Fruit fly (Drosophila melanogaster) whole organism, wandering third instar larva: ENCODE results near the gene CG34282.

Experiments
- Abd-B ChIP-seq: fragments of >200 bp; optimal IDR thresholded peaks from 2 replicates; lab custom pipeline; 2017; ENCODE audit warnings: missing biosample characterization, missing genetic modification characterization
- CG32264 ChIP-seq: fragments of 200-800 bp; sonication (Bioruptor generic); optimal IDR thresholded peaks from 2 replicates; lab custom pipeline; 2016; ENCODE audit warnings: missing biosample characterization, missing genetic modification characterization
- CG9705 ChIP-seq: fragments of 200-800 bp; sonication (Bioruptor generic); optimal IDR thresholded peaks from 2 replicates; lab custom pipeline; 2018; ENCODE audit warnings: missing biosample characterization, mild to moderate bottlenecking, missing genetic modification characterization
- CrebA ChIP-seq: fragments of 200-800 bp; sonication (Bioruptor generic); optimal IDR thresholded peaks from 2 replicates; lab custom pipeline; 2016; ENCODE audit warnings: missing biosample characterization, mild to moderate bottlenecking, missing genetic modification characterization, borderline replicate concordance
- Dfd ChIP-seq: fragments of >200 bp; optimal IDR thresholded peaks from 2 replicates; lab custom pipeline; 2017; ENCODE audit warnings: missing biosample characterization, missing genetic modification characterization
- Dif ChIP-seq: fragments of 200-275, 200-300 bp; sonication (Bioruptor generic); optimal IDR thresholded peaks from 2 replicates; lab custom pipeline; 2018; ENCODE audit warnings: missing biosample characterization, missing genetic modification characterization; ENCODE audit not compliant: partially characterized antibody
- GATAd ChIP-seq: sonication (Bioruptor generic); optimal IDR thresholded peaks from 2 replicates; lab custom pipeline; 2016; ENCODE audit warnings: missing biosample characterization, missing genetic modification characterization
- HLH106 ChIP-seq: fragments of 200-800 bp; optimal IDR thresholded peaks from 3 replicates; lab custom pipeline; 2019; ENCODE audit warnings: missing biosample characterization, mild to moderate bottlenecking, missing genetic modification characterization, moderate library complexity
- Hnf4 ChIP-seq: fragments of 200-800 bp; sonication (Bioruptor generic); optimal IDR thresholded peaks from 2 replicates; lab custom pipeline; 2016; ENCODE audit warnings: missing biosample characterization, mild to moderate bottlenecking, missing genetic modification characterization
- Hr78 ChIP-seq: fragments of >200 bp; optimal IDR thresholded peaks from 2 replicates; lab custom pipeline; 2017; ENCODE audit warnings: missing biosample characterization, missing genetic modification characterization
- Hr83 ChIP-seq: fragments of 200-300 bp; sonication (Bioruptor generic); optimal IDR thresholded peaks from 2 replicates; lab custom pipeline; 2016; ENCODE audit warnings: missing biosample characterization, mild to moderate bottlenecking, missing genetic modification characterization, moderate library complexity; ENCODE audit not compliant: poor library complexity, severe bottlenecking
- Jra ChIP-seq: sonication (Bioruptor generic); optimal IDR thresholded peaks from 2 replicates; lab custom pipeline; 2016; ENCODE audit warnings: missing biosample characterization, missing genetic modification characterization
- Mio ChIP-seq: sonication (Bioruptor generic); optimal IDR thresholded peaks from 2 replicates; lab custom pipeline; 2016; ENCODE audit warnings: missing biosample characterization, missing genetic modification characterization
- Myc ChIP-seq: fragments of >200 bp; optimal IDR thresholded peaks from 2 replicates; lab custom pipeline; 2017
- N ChIP-seq: fragments of >200 bp; optimal IDR thresholded peaks from 2 replicates; lab custom pipeline; 2018; ENCODE audit warnings: missing biosample characterization, missing external identifiers, missing genetic modification characterization
- OdsH ChIP-seq: fragments of 200-800 bp; sonication (Bioruptor generic); optimal IDR thresholded peaks from 2 replicates; lab custom pipeline; 2016; ENCODE audit warnings: missing biosample characterization, mild to moderate bottlenecking, missing genetic modification characterization
- Rel ChIP-seq, 2 experiments: fragments of 200-800 bp; sonication (Bioruptor generic) in 1 of 2; optimal IDR thresholded peaks; 2 replicates in 1 of 2; 3 replicates in 1 of 2; lab custom pipeline; 2016 to 2019; ENCODE audit warnings: mild to moderate bottlenecking in 2 of 2, missing biosample characterization in 2 of 2, missing genetic modification characterization in 2 of 2, moderate library complexity in 1 of 2
- Sp1 ChIP-seq: fragments of 200-800 bp; sonication (Bioruptor generic); optimal IDR thresholded peaks from 3 replicates; lab custom pipeline; 2019; ENCODE audit warnings: missing biosample characterization, mild to moderate bottlenecking, missing genetic modification characterization, moderate library complexity
- Vsx2 ChIP-seq: fragments of 200-300, 225-300 bp; sonication (Bioruptor generic); optimal IDR thresholded peaks from 2 replicates; lab custom pipeline; 2018; ENCODE audit warnings: missing biosample characterization, missing genetic modification characterization; ENCODE audit not compliant: partially characterized antibody
- br ChIP-seq: fragments of 200-800 bp; sonication (Bioruptor generic); optimal IDR thresholded peaks from 2 replicates; lab custom pipeline; 2016; ENCODE audit warnings: missing biosample characterization, missing genetic modification characterization
- brk ChIP-seq: fragments of 200-800 bp; sonication (Bioruptor generic); optimal IDR thresholded peaks from 2 replicates; lab custom pipeline; 2016; ENCODE audit warnings: missing biosample characterization, mild to moderate bottlenecking, missing genetic modification characterization
- dl ChIP-seq, 2 experiments: fragments of 175-275, 200-275 bp in 1 of 2; fragments of 200-275 bp in 1 of 2; sonication (Bioruptor generic); optimal IDR thresholded peaks; lab custom pipeline; 2018; ENCODE audit warnings: mild to moderate bottlenecking in 2 of 2, missing biosample characterization in 2 of 2, missing genetic modification characterization in 2 of 2, moderate library complexity in 2 of 2; ENCODE audit not compliant: partially characterized antibody in 2 of 2, insufficient read depth in 1 of 2
- dmrt93B ChIP-seq: fragments of 200-800 bp; sonication (Bioruptor generic); optimal IDR thresholded peaks from 2 replicates; lab custom pipeline; 2018; ENCODE audit warnings: missing biosample characterization, mild to moderate bottlenecking, missing genetic modification characterization
- dsf ChIP-seq: sonication (Bioruptor generic); optimal IDR thresholded peaks from 2 replicates; lab custom pipeline; 2016; ENCODE audit warnings: missing biosample characterization, missing genetic modification characterization, borderline replicate concordance
- ey ChIP-seq: fragments of 200-800 bp; sonication (Bioruptor generic); optimal IDR thresholded peaks from 2 replicates; lab custom pipeline; 2016; ENCODE audit warnings: missing biosample characterization, missing genetic modification characterization
- foxo ChIP-seq, 2 experiments: fragments of 200-800 bp; sonication (Bioruptor generic); optimal IDR thresholded peaks; 2 replicates in 1 of 2; 3 replicates in 1 of 2; lab custom pipeline; 2016 to 2017; ENCODE audit warnings: missing biosample characterization in 2 of 2, missing genetic modification characterization in 2 of 2
- fru ChIP-seq: fragments of 200-800 bp; sonication (Bioruptor generic); optimal IDR thresholded peaks from 3 replicates; lab custom pipeline; 2016; ENCODE audit warnings: missing biosample characterization, mild to moderate bottlenecking, missing genetic modification characterization
- h ChIP-seq: fragments of 200-800 bp; sonication (Bioruptor generic); optimal IDR thresholded peaks from 3 replicates; lab custom pipeline; 2016; ENCODE audit warnings: missing biosample characterization, mild to moderate bottlenecking, missing genetic modification characterization
- jim ChIP-seq: fragments of 175-275, 200-325 bp; sonication (Bioruptor generic); optimal IDR thresholded peaks from 2 replicates; lab custom pipeline; 2016; ENCODE audit warnings: missing biosample characterization, mild to moderate bottlenecking, missing genetic modification characterization
- lola ChIP-seq: fragments of >200 bp; optimal IDR thresholded peaks from 2 replicates; lab custom pipeline; 2017; ENCODE audit warnings: missing biosample characterization, missing genetic modification characterization
- pan ChIP-seq: fragments of >200 bp; optimal IDR thresholded peaks from 2 replicates; lab custom pipeline; 2017
- psq ChIP-seq: fragments of 200-800 bp; sonication (Bioruptor generic); optimal IDR thresholded peaks from 3 replicates; lab custom pipeline; 2017; ENCODE audit warnings: missing biosample characterization, mild to moderate bottlenecking, missing genetic modification characterization, moderate library complexity
- rgr ChIP-seq: fragments of 200-800 bp; sonication (Bioruptor generic); optimal IDR thresholded peaks from 3 replicates; lab custom pipeline; 2016; ENCODE audit warnings: missing biosample characterization, mild to moderate bottlenecking, missing genetic modification characterization
- sage ChIP-seq: fragments of 200-800 bp; sonication (Bioruptor generic); optimal IDR thresholded peaks from 2 replicates; lab custom pipeline; 2016; ENCODE audit warnings: missing biosample characterization, mild to moderate bottlenecking, missing genetic modification characterization
- sv ChIP-seq: fragments of 200-800 bp; sonication (Bioruptor generic); optimal IDR thresholded peaks from 3 replicates; lab custom pipeline; 2016; ENCODE audit warnings: missing biosample characterization, missing genetic modification characterization
- tai ChIP-seq: sonication (Bioruptor generic); optimal IDR thresholded peaks from 2 replicates; lab custom pipeline; 2016; ENCODE audit warnings: missing biosample characterization, missing genetic modification characterization
- usp ChIP-seq: fragments of >200 bp; optimal IDR thresholded peaks from 2 replicates; lab custom pipeline; 2017; ENCODE audit warnings: missing biosample characterization, missing genetic modification characterization
- woc ChIP-seq: sonication (Bioruptor generic); optimal IDR thresholded peaks from 2 replicates; lab custom pipeline; 2016; ENCODE audit warnings: missing biosample characterization, mild to moderate bottlenecking, missing genetic modification characterization

The CG34282 gene

dm6 chr3R:18739978-18740954, 45.2 kb downstream of the CG34282 start:
- TF ChIP-seq Hnf4 (GFP tag; lab: Kevin White, UChicago) (no peak), sage (GFP tag; lab: Kevin White, UChicago) (peak; percentile 68), rgr (peak; percentile 8), Jra (GFP tag; lab: Kevin White, UChicago) (no peak), dl (GFP tag; optimal IDR thresholded peaks at IDR 0.05; lab: Kevin White, UChicago; ENCODE audit: insufficient read depth in 1 of 2, partially characterized antibody in 2 of 2) (peak in 1 of 2 experiments; percentile 47), jim (GFP tag; lab: Kevin White, UChicago) (no peak), Myc (lab: Kevin White, UChicago) (peak; percentile 89), brk (GFP tag; lab: Kevin White, UChicago) (peak; percentile 36), ey (GFP tag; lab: Kevin White, UChicago) (no peak), Rel (GFP tag; optimal IDR thresholded peaks at IDR 0.05; lab: Kevin White, UChicago) (no peak), Rel (tag; optimal IDR thresholded peaks at IDR 0.05; lab: Kevin White, UChicago) (no peak), psq (GFP tag; lab: Kevin White, UChicago) (no peak), dmrt93B (no peak), HLH106 (tag; lab: Kevin White, UChicago) (no peak), h (GFP tag; lab: Kevin White, UChicago) (peak; percentile 24), woc (GFP tag; lab: Kevin White, UChicago) (peak; percentile 81), Dif (GFP tag; lab: Kevin White, UChicago) (peak; percentile 55)

- peak; percentile 92 for TF ChIP-seq Hnf4 (GFP tag; lab: Kevin White, UChicago)
- TF ChIP-seq GATAd (GFP tag; lab: Kevin White, UChicago): peak; percentile 76
- no peak for TF ChIP-seq dl (GFP tag; optimal IDR thresholded peaks at IDR 0.05; lab: Kevin White, UChicago; ENCODE audit: insufficient read depth in 1 of 2, partially characterized antibody in 2 of 2)
- no peak for TF ChIP-seq Dfd
- peak; percentile 68 for TF ChIP-seq Jra (GFP tag; lab: Kevin White, UChicago)
- peak; percentile 91 for TF ChIP-seq Rel (GFP tag; optimal IDR thresholded peaks at IDR 0.05; lab: Kevin White, UChicago)
- TF ChIP-seq Rel (tag; optimal IDR thresholded peaks at IDR 0.05; lab: Kevin White, UChicago): peak; percentile 75
- TF ChIP-seq usp (GFP tag; lab: Kevin White, UChicago): no peak
- peak; percentile 98 for TF ChIP-seq HLH106 (tag; lab: Kevin White, UChicago)
- no peak for TF ChIP-seq lola (GFP tag; lab: Kevin White, UChicago)
- TF ChIP-seq Vsx2 (GFP tag; lab: Kevin White, UChicago): peak; percentile 72
- peak; percentile 77 to 97 for TF ChIP-seq foxo (GFP tag; optimal IDR thresholded peaks at IDR 0.05; lab: Kevin White, UChicago)
- TF ChIP-seq Hr78 (GFP tag; lab: Kevin White, UChicago): no peak
- TF ChIP-seq Abd-B: no peak
- peak; percentile 92 for TF ChIP-seq dmrt93B
- TF ChIP-seq Myc (lab: Kevin White, UChicago): no peak
- TF ChIP-seq Sp1 (GFP tag; lab: Kevin White, UChicago): peak; percentile 98
- TF ChIP-seq N (GFP tag; lab: Kevin White, UChicago): no peak
- no peak for TF ChIP-seq jim (GFP tag; lab: Kevin White, UChicago)
- TF ChIP-seq brk (GFP tag; lab: Kevin White, UChicago): peak; percentile 94
- TF ChIP-seq CG32264 (GFP tag; lab: Kevin White, UChicago): peak; percentile 90
- no peak for TF ChIP-seq tai (GFP tag; lab: Kevin White, UChicago)
- TF ChIP-seq CG9705 (GFP tag; lab: Kevin White, UChicago): peak; percentile 89
- peak; percentile 83 for TF ChIP-seq dsf (GFP tag; lab: Kevin White, UChicago)
- no peak for TF ChIP-seq CrebA (GFP tag; lab: Kevin White, UChicago)
- TF ChIP-seq sv (GFP tag; lab: Kevin White, UChicago): peak; percentile 91
- TF ChIP-seq rgr: peak; percentile 98
- peak; percentile 95 for TF ChIP-seq fru (GFP tag; lab: Kevin White, UChicago)
- TF ChIP-seq br (GFP tag; lab: Kevin White, UChicago): peak; percentile 92
- TF ChIP-seq h (GFP tag; lab: Kevin White, UChicago): peak; percentile 97
- peak; percentile 61 for TF ChIP-seq Mio (GFP tag; lab: Kevin White, UChicago)
- peak; percentile 97 for TF ChIP-seq psq (GFP tag; lab: Kevin White, UChicago)
- TF ChIP-seq ey (GFP tag; lab: Kevin White, UChicago): peak; percentile 94
- TF ChIP-seq Hr83 (GFP tag; lab: Kevin White, UChicago): no peak
- TF ChIP-seq pan (lab: Kevin White, UChicago): no peak
- TF ChIP-seq sage (GFP tag; lab: Kevin White, UChicago): peak; percentile 95
- TF ChIP-seq Dif (GFP tag; lab: Kevin White, UChicago): peak; percentile 25
- peak; percentile 98 for TF ChIP-seq OdsH
- peak; percentile 92 for TF ChIP-seq woc (GFP tag; lab: Kevin White, UChicago)
These were observed 46.2 kb downstream of the CG34282 start for dm6 chr3R:18741027-18741843.
